Fruit fly (Drosophila melanogaster) ovary, adult (tissue): ENCODE data around the gene AMPKalpha.
A peak's percentile ranks its signal among the peaks of the same experiment; 100 is the strongest.

Experiments
- CG17801 ChIP-seq: fragments of 200-800 bp; optimal IDR thresholded peaks from 2 replicates; lab custom pipeline; 2019; ENCODE audit warnings: missing biosample characterization, mild to moderate bottlenecking, missing genetic modification characterization, moderate library complexity; ENCODE audit not compliant: partially characterized antibody

Gene AMPKalpha

DNA sequence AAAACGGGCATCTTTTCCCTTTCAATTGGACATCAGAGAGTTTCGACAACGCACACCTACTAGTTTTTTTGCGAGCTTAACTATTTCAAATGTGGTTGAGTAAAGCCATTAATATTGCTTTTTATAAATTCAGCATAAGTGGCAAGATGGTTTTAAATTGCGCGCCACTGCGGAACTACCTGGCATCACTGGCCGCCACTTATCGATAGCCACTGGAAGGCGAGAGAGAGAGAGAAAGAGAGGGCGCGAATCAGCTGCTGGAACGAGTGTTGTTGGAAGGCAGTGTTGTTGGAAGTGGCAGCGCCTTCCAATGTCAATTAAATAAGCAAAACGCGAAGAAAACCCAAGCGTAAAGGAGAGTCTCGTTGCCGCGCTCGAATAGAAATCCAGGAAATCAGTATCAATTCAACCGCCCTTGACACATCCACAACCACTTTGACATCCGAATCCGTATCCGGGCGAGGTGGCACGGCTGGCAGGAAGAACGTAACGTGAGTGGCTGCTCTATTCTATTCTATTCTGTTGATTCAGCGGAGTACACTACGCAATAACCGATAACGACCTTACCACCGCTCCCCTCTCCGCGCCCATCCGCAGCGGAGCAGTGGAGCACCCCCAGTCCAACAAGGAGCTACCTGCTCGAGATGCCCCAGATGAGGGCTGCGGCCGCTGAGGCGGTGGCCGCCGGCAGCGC, at the start of gene AMPKalpha:
Gene AMPKalpha, plus strand, starts transcription at position 272 of the 694 bp plus-strand sequence.
- TF ChIP-seq CG17801 (GFP tag; lab: Kevin White, UChicago) = no peak

DNA sequence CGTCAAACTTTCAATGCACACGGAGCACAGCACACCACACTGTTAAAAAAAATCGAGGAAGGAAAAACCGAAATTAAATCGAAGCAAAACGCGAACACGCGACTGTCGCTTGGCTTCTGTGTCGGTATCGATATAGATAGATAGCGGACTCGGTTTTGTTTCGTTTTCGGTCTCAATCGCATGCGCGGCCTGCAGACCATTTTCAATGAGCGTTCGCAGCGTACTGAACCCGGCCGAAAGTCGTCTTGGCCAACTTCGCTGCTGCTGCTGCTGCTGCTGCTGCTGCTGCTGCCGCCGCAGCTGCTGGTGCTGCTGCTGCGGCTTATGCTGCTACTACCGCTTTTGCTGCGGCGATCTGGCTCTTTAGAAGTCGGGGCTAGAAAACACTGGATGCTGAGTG, 37.3 kb upstream of the AMPKalpha start:
- TF ChIP-seq CG17801 (GFP tag; lab: Kevin White, UChicago) = no peak

DNA sequence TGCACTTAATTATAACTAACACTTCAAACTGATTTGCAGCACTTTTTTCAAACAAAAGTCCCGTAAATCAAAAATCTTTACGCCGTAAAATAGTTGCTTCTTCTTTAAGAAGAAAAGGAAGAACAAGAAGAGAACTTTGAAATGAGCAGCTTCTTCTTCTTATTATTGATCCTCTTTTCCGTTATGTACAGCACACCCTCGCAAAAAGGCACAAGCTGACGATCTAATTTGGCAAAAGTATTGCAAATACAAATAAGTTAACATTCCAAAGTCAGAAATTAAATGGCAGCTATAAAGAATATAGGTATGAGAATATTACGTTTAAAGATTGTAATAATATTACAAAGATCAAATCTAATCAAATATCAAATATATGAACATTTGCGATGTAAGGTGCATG, 33.8 kb upstream of the AMPKalpha start, which contains the start of gene CG11409:
Gene CG11409, minus strand, starts transcription at position 60 of the 400 bp plus-strand sequence.
- no peak for TF ChIP-seq CG17801 (GFP tag; lab: Kevin White, UChicago)

DNA sequence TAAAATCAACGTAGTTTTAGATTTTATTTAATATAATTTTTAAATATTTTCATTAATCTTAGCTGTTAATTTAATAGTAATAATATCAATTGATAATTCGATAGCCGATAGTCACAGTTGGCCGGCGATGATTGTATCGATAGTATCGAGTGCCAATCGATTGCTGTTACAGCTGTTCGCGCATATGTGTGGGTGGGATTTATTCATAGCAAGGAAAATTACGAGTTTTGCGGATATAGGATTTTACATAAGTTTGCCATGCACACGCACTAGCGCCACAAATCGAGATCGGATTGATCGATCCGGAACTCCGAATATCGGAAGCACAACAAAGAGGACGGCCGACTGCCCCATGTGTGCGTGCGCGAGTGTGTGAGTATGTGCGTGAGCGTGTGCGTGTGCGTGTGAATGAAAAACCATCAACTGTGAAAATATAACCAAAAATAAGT, 33.4 kb upstream of the AMPKalpha start, which contains the start of gene Naa30A:
Gene Naa30A, plus strand, starts transcription at position 163 of the 449 bp plus-strand sequence.
- TF ChIP-seq CG17801 (GFP tag; lab: Kevin White, UChicago) = peak; percentile 51

dm6 chrX:1346256-1346655, 29.1 kb upstream of the AMPKalpha start, which contains the start of gene Tsp2A:
Gene Tsp2A, plus strand, starts transcription at chrX:1346553.
- TF ChIP-seq CG17801 (GFP tag; lab: Kevin White, UChicago) = no peak

- TF ChIP-seq CG17801 (GFP tag; lab: Kevin White, UChicago) = no peak
These were observed 28.5 kb upstream of the AMPKalpha start for dm6 chrX:1346833-1347232.

dm6 chrX:1349255-1349654, 26.1 kb upstream of the AMPKalpha start, which contains the start of gene MTPAP:
Gene MTPAP, minus strand, starts transcription at chrX:1349357.
- TF ChIP-seq CG17801 (GFP tag; lab: Kevin White, UChicago) = no peak

dm6 chrX:1353322-1354212, 21.8 kb upstream of the AMPKalpha start, which contains the start of the genes CG12773 and CG11417:
Gene CG12773, minus strand, starts transcription at chrX:1353981.
Gene CG11417, plus strand, starts transcription at chrX:1354014.
- no peak for TF ChIP-seq CG17801 (GFP tag; lab: Kevin White, UChicago)

- TF ChIP-seq CG17801 (GFP tag; lab: Kevin White, UChicago) = no peak
These were observed 17.8 kb upstream of the AMPKalpha start, which contains the start of gene png for dm6 chrX:1357501-1357900. Gene png, minus strand, starts transcription at chrX:1357601.

DNA sequence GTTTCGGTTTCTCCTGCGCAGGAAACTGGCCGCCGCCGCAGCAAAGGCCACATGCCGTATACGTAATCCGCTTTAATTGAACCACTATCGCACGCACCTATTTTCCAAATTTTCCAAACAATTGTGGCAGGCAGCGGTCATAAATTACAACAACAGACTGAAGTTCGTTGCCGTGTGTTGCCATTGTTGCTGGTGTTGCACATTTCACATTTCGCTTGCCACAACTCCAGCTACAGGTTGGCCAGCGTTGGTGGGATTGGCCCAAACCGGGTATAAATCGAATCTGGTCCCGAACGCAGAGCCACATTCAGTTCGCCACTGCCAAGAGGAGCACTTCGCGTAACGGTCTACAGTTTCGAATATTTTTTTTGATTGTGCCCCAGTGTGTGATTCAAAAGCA, 6.4 kb upstream of the AMPKalpha start, which contains the start of gene CG14770:
Gene CG14770, plus strand, starts transcription at position 301 of the 400 bp plus-strand sequence.
- TF ChIP-seq CG17801 (GFP tag; lab: Kevin White, UChicago) = no peak

- TF ChIP-seq CG17801 (GFP tag; lab: Kevin White, UChicago) = peak; percentile 51
These were observed 5.1 kb upstream of the AMPKalpha start, which contains the start of gene ssx for dm6 chrX:1370104-1370802. Gene ssx, plus strand, starts transcription at chrX:1370580.

DNA sequence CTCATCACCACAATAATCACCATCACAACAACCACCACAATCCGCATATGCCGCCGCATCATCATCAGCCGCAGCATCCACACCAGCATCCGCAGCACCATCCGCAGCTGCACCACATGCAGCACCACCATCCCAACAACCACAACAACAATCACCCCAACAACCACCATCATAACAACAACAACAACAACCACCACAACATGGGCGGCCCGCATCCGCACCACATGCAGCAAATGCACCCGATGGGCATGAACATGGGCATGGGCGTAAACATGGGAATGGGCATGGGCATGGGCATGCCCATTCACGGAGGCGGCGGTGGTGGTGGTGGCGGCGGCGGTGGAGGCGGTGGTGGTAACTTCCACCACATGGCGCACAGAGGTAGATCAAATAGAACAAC, 2.7 kb upstream of the AMPKalpha start:
- no peak for TF ChIP-seq CG17801 (GFP tag; lab: Kevin White, UChicago)

DNA sequence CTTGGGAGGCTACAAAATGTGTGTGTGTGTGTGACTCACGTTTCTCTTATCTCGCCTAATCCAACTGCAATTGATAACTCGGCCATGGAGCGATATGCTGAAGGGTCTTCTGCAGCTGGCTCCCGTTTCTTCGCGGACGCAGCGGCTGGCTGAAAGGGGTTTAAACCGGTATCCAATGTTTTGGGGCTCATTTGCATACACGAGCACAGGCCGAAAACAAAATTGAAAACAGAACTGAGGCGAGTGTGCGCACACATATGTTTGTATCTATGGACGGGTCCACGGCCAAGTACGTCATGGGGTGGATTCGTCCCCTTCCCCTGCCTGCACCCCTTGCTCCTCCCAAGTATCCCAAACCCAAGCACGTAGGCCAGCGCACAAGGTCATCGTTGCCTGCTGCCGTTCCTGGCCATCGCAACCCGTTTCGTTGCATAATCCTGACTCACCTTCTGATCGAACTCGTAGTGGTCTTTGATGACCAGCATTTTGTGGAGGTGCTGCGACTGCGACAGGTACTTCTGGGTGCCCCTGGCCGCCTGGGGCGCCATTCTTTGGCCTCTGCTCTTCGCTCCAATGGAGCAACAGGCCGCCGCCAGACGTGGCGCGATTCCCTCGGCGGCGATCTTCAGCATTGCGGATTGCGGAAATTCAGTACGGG, 4.5 kb downstream of the AMPKalpha start:
- no peak for TF ChIP-seq CG17801 (GFP tag; lab: Kevin White, UChicago)
